Worm (Caenorhabditis elegans): ENCODE data around the gene K11G9.5.

The K11G9.5 gene

ce11 chrV:6656451-6657115 lies 31.7 kb downstream of the K11G9.5 start, which contains the start of gene snb-1 (continued):
- TF ChIP-seq ama-1 (optimal IDR thresholded peaks at IDR 0.05) (no peak), ama-1 (GFP tag; optimal IDR thresholded peaks at IDR 0.05) (no peak), F55B11.4 (tag; optimal IDR thresholded peaks at IDR 0.05; ENCODE audit: borderline replicate concordance, insufficient read depth) (no peak), die-1 (tag; optimal IDR thresholded peaks at IDR 0.05) (no peak), lir-1 (GFP tag; conservative IDR thresholded peaks at IDR 0.05) (no peak), nhr-80 (tag; optimal IDR thresholded peaks at IDR 0.05) (peak; percentile 2), dpl-1 (GFP tag; optimal IDR thresholded peaks at IDR 0.05) (no peak), hrde-1 (tag; optimal IDR thresholded peaks at IDR 0.05; ENCODE audit: borderline replicate concordance) (no peak), F37B4.10 (GFP tag; IDR thresholded peaks at IDR 0.05) (no peak), efl-1 (GFP tag; optimal IDR thresholded peaks at IDR 0.05) (no peak), hsf-1 (GFP tag; IDR thresholded peaks at IDR 0.05) (no peak), K11D2.4 (GFP tag; IDR thresholded peaks at IDR 0.05) (peak; percentile 23; the same call in 1 of the 2 replicates), atf-7 (tag; optimal IDR thresholded peaks at IDR 0.05) (no peak), ztf-22 (GFP tag; optimal IDR thresholded peaks at IDR 0.05) (no peak), madf-8 (GFP tag; conservative IDR thresholded peaks at IDR 0.05) (no peak), attf-5 (GFP tag; optimal IDR thresholded peaks at IDR 0.05) (peak; percentile 97), him-1 (tag; optimal IDR thresholded peaks at IDR 0.05) (no peak), F23B12.7 (tag; optimal IDR thresholded peaks at IDR 0.05; ENCODE audit: insufficient read depth) (peak; percentile 20), tbx-9 (tag; optimal IDR thresholded peaks at IDR 0.05; ENCODE audit: borderline replicate concordance) (no peak), hlh-12 (tag; optimal IDR thresholded peaks at IDR 0.05) (no peak), sptf-2 (GFP tag; optimal IDR thresholded peaks at IDR 0.05) (no peak), tbp1 (GFP tag; optimal IDR thresholded peaks at IDR 0.05) (no peak), ceh-100 (GFP tag; IDR thresholded peaks at IDR 0.05) (no peak), sdz-38 (tag; optimal IDR thresholded peaks at IDR 0.05) (no peak), gei-17 (GFP tag; optimal IDR thresholded peaks at IDR 0.05) (no peak), lin-54 (GFP tag; optimal IDR thresholded peaks at IDR 0.05) (peak; percentile 11), madf-10 (tag; optimal IDR thresholded peaks at IDR 0.05) (no peak), lin-35 (GFP tag; optimal IDR thresholded peaks at IDR 0.05) (no peak), snpc-3.4 (tag; optimal IDR thresholded peaks at IDR 0.05) (no peak), Y67H2A.10 (GFP tag; conservative IDR thresholded peaks at IDR 0.05) (no peak), mes-4 (tag; optimal IDR thresholded peaks at IDR 0.05) (no peak), madf-3 (GFP tag; IDR thresholded peaks at IDR 0.05) (no peak), C17E4.6 (GFP tag; IDR thresholded peaks at IDR 0.05) (no peak), Y53F4B.3 (GFP tag; IDR thresholded peaks at IDR 0.05) (no peak), repo-1 (tag; optimal IDR thresholded peaks at IDR 0.05) (no peak), cebp-1 (GFP tag; IDR thresholded peaks at IDR 0.05) (peak; percentile 99), cebp-1 (tag; optimal IDR thresholded peaks at IDR 0.05) (peak; percentile 100), F49E8.2 (tag; optimal IDR thresholded peaks at IDR 0.05; ENCODE audit: insufficient read depth) (no peak), B0035.1 (tag; optimal IDR thresholded peaks at IDR 0.05) (no peak), ceh-91 (GFP tag; IDR thresholded peaks at IDR 0.05) (no peak), xnd-1 (tag; optimal IDR thresholded peaks at IDR 0.05) (no peak), lsl-1 (GFP tag; optimal IDR thresholded peaks at IDR 0.05) (no peak), F52B5.7 (tag; optimal IDR thresholded peaks at IDR 0.05) (no peak), unc-62 (GFP tag; optimal IDR thresholded peaks at IDR 0.05) (no peak), T07F8.4 (tag; optimal IDR thresholded peaks at IDR 0.05) (no peak), F57C9.4 (tag; optimal IDR thresholded peaks at IDR 0.05) (no peak), F57A8.1 (GFP tag; optimal IDR thresholded peaks at IDR 0.05) (no peak), attf-3 (GFP tag; conservative IDR thresholded peaks at IDR 0.05) (no peak), snpc-1.3 (tag; optimal IDR thresholded peaks at IDR 0.05; ENCODE audit: insufficient read depth) (no peak)
